Worm (Caenorhabditis elegans): Measurements from ENCODE around the gene pgp-12.

- TF ChIP-seq ztf-11 (tag; optimal IDR thresholded peaks at IDR 0.05) (no peak), elt-3 (tag; optimal IDR thresholded peaks at IDR 0.05) (no peak), nhr-12 (tag; optimal IDR thresholded peaks at IDR 0.05) (no peak), unc-62 (GFP tag; optimal IDR thresholded peaks at IDR 0.05) (no peak), aly-2 (tag; optimal IDR thresholded peaks at IDR 0.05) (no peak), R02D3.7 (tag; optimal IDR thresholded peaks at IDR 0.05) (no peak)
These were observed 38.1 kb downstream of the pgp-12 start, which contains the start of gene ilc-17.1 for ce11 chrX:12769697-12770096.

Measured in whole organism, L3 larva.